Fruit fly (Drosophila melanogaster): ENCODE results near the gene CG42494.

- TF ChIP-seq sage (GFP tag; optimal IDR thresholded peaks at IDR 0.05) (no peak), Jra (GFP tag; optimal IDR thresholded peaks at IDR 0.05) (no peak), GATAd (GFP tag; optimal IDR thresholded peaks at IDR 0.05) (no peak), fru (GFP tag; optimal IDR thresholded peaks at IDR 0.05) (peak; percentile 89), sv (GFP tag; optimal IDR thresholded peaks at IDR 0.05) (peak; percentile 69), usp (GFP tag; optimal IDR thresholded peaks at IDR 0.05) (no peak), ey (GFP tag; optimal IDR thresholded peaks at IDR 0.05) (peak; percentile 76)
These were observed 14.5 kb downstream of the CG42494 start, which contains the start of the genes CG32276 and gry for dm6 chr3L:3198447-3199402.

Data from whole organism, wandering third instar larva.